Fruit fly (Drosophila melanogaster): Measurements from ENCODE around the gene CG32240.

DNA sequence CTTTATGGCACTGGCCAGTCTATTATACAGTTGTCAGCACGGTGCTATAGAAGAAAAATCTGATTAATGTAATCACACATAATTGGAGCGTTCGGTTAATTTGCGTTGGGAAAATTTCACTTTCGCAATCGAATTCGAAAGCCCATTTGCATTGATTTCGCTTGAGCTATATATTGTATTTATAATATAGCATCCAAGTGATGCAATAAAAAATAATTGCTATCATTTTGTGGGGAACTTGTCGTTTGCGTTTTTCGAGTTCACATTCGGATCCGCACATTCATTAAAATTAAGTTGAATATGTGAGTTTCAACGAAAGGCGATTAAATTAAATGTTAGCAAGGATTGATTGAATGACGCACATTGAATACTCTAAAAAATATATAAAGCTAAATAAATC is 35.6 kb upstream of the CG32240 start:
- no peak for TF ChIP-seq OdsH (GFP tag; optimal IDR thresholded peaks at IDR 0.05)
- TF ChIP-seq CG3032 (tag; optimal IDR thresholded peaks at IDR 0.05) = no peak
- TF ChIP-seq Hr39 (GFP tag; optimal IDR thresholded peaks at IDR 0.05) = no peak
- TF ChIP-seq Eip93F (GFP tag; optimal IDR thresholded peaks at IDR 0.05) = no peak
- TF ChIP-seq achi (GFP tag; optimal IDR thresholded peaks at IDR 0.05) = no peak
- no peak for TF ChIP-seq CG8119 (GFP tag; IDR thresholded peaks at IDR 0.05)
- no peak for TF ChIP-seq CG7368 (GFP tag; optimal IDR thresholded peaks at IDR 0.05)
- no peak for TF ChIP-seq fd85E (GFP tag; optimal IDR thresholded peaks at IDR 0.05)
- no peak for TF ChIP-seq CG31627 (GFP tag; optimal IDR thresholded peaks at IDR 0.05)
- no peak for TF ChIP-seq CG10669 (GFP tag; optimal IDR thresholded peaks at IDR 0.05)
- TF ChIP-seq CG8632 (GFP tag; optimal IDR thresholded peaks at IDR 0.05) = no peak
- TF ChIP-seq pdm3 (GFP tag; optimal IDR thresholded peaks at IDR 0.05) = no peak
- no peak for TF ChIP-seq Blimp-1 (GFP tag; optimal IDR thresholded peaks at IDR 0.05)
